Worm (Caenorhabditis elegans): Measurements from ENCODE around the gene F40F8.3.

Gene F40F8.3

DNA sequence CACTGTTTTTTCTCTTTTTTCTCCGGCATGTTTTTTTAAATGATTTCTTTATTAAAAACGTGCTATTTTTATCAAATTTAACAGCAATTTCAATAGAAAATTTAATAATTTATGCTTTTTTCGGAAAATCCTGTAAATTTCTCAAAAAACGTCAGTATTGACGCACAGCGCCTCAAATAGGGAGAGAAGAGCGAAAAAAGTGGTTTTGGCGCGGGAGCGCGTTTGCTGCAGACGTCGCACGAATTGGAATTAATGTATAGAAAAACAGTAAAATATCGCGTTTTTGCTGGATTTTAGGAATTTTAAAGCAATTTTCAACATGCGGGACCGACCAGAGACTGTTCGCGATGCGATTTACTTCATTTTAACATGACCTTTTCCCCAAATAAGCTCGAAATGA lies 39.8 kb downstream of the F40F8.3 start:
- TF ChIP-seq ceh-31 (tag; optimal IDR thresholded peaks at IDR 0.05) = peak; percentile 13

DNA sequence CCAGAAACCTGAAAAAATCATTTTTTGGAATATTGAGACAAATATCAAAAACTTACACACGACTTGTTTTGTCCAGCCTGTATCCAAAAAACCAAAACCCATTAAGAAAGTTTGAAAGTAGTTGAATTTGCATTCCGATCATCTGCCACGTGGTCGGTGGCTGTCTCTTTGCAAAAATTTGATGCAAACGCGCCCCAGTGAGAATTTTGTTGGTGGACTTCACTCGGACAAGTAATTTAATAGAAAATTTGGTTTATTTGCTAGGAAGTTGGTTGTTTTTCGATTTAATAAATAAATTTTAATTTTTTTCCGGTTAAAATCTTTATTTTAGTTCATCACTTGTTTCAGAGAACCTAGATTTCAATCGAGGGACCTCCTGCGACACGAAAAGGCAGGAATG lies 46.3 kb downstream of the F40F8.3 start:
- no peak for TF ChIP-seq mec-3 (tag; optimal IDR thresholded peaks at IDR 0.05; ENCODE audit: borderline replicate concordance)
- no peak for TF ChIP-seq ama-1 (optimal IDR thresholded peaks at IDR 0.05)
- TF ChIP-seq fkh-6 (tag; optimal IDR thresholded peaks at IDR 0.05) = no peak
- TF ChIP-seq unc-55 (GFP tag; optimal IDR thresholded peaks at IDR 0.05) = no peak
- no peak for TF ChIP-seq ets-4 (tag; optimal IDR thresholded peaks at IDR 0.05)
- no peak for TF ChIP-seq nhr-11 (tag; optimal IDR thresholded peaks at IDR 0.05)
- no peak for TF ChIP-seq ref-2 (tag; optimal IDR thresholded peaks at IDR 0.05)
- no peak for TF ChIP-seq fax-1 (tag; optimal IDR thresholded peaks at IDR 0.05)
- TF ChIP-seq ceh-45 (GFP tag; IDR thresholded peaks at IDR 0.05) = no peak
- TF ChIP-seq eyg-1 (tag; optimal IDR thresholded peaks at IDR 0.05) = no peak
- no peak for TF ChIP-seq C38D4.7 (GFP tag; optimal IDR thresholded peaks at IDR 0.05)
- TF ChIP-seq tbx-2 (tag; optimal IDR thresholded peaks at IDR 0.05) = no peak
- TF ChIP-seq sox-4 (tag; optimal IDR thresholded peaks at IDR 0.05) = no peak
- no peak for TF ChIP-seq nfya-1 (tag; optimal IDR thresholded peaks at IDR 0.05)
- TF ChIP-seq hlh-30 (tag; optimal IDR thresholded peaks at IDR 0.05; ENCODE audit: insufficient read depth) = no peak
- TF ChIP-seq ceh-48 (tag; optimal IDR thresholded peaks at IDR 0.05) = no peak
- TF ChIP-seq hlh-15 (tag; optimal IDR thresholded peaks at IDR 0.05) = no peak
- TF ChIP-seq odd-2 (tag; optimal IDR thresholded peaks at IDR 0.05) = no peak
- no peak for TF ChIP-seq tbx-7 (tag; optimal IDR thresholded peaks at IDR 0.05)
- TF ChIP-seq C08G9.2 (tag; optimal IDR thresholded peaks at IDR 0.05) = no peak

DNA sequence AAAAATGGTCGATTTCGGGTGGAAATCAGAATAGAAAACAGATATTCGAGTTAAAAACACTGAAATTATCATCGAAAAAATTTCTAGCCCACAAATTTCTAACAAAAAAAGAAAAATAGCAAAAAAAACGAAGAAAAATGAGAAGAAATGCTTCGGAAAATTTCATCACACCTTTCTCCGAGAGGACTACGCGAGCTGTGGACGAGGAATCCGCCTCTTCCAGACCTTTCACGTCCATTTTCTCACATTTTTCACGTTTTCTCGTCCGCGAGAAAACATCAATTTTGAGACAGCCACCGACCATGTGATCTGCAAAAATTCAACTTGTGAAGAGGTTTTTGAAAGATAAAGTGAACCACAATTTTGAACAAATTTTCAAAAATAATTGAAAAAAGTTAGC lies 47.4 kb downstream of the F40F8.3 start:
- peak; percentile 17 for TF ChIP-seq tbx-2 (tag; optimal IDR thresholded peaks at IDR 0.05)
- TF ChIP-seq fkh-10 (GFP tag; optimal IDR thresholded peaks at IDR 0.05) = no peak

DNA sequence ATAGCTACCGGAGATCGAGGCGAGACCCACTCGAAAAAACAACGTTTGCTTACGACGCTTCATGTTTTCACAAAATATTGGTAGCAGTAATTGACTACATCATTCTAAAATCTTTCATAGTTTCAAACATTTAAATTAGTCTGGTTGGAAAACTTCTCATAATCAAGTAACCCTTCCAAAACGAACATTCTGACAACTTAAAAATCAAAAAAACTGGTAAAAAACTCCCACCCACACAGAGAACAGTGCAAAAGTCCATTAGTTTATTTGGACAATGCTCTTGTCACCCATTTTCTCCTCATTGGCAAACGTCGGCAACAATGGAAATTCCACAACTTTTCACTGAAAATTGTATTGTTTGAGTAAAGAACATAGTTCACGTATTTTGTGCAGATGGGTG lies 48.3 kb downstream of the F40F8.3 start, which contains the start of gene F37H8.6:
TSS of gene F37H8.6 (minus strand) at position 101 of the 400 bp plus-strand sequence.
- no peak for TF ChIP-seq ceh-45 (GFP tag; IDR thresholded peaks at IDR 0.05)
- no peak for TF ChIP-seq unc-42 (tag; optimal IDR thresholded peaks at IDR 0.05)
- TF ChIP-seq Y22D7AL.16 (tag; optimal IDR thresholded peaks at IDR 0.05) = no peak
- TF ChIP-seq npax-4 (tag; optimal IDR thresholded peaks at IDR 0.05) = no peak
- TF ChIP-seq K09A11.1 (tag; optimal IDR thresholded peaks at IDR 0.05; ENCODE audit: insufficient read depth) = no peak
- TF ChIP-seq F13H6.1 (tag; optimal IDR thresholded peaks at IDR 0.05) = no peak
- no peak for TF ChIP-seq pat-9 (tag; optimal IDR thresholded peaks at IDR 0.05)
- TF ChIP-seq pros-1 (tag; optimal IDR thresholded peaks at IDR 0.05) = no peak
- TF ChIP-seq hlh-30 (tag; optimal IDR thresholded peaks at IDR 0.05; ENCODE audit: insufficient read depth) = no peak
- TF ChIP-seq che-1 (tag; optimal IDR thresholded peaks at IDR 0.05) = no peak
- no peak for TF ChIP-seq sox-2 (GFP tag; IDR thresholded peaks at IDR 0.05)
- no peak for TF ChIP-seq ceh-14 (tag; optimal IDR thresholded peaks at IDR 0.05)
- no peak for TF ChIP-seq unc-86 (tag; optimal IDR thresholded peaks at IDR 0.05)

DNA sequence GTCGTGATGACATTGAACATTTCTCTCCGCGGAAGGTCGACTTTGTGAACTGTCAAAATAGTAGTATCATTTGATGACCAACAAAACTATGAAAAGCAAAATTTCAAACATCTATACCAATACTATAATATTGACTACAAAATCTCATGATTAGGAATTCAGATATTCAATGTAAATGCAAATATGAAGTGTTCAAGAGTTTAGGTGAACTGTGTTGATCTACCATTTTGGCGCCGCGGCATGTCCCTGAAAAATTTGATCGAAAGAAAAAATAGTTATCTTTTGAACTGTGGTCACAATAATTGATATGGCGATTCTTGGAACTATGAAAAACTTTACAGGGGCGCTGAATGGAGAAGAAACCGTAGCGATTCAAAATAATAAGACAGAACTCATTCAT lies 49.6 kb downstream of the F40F8.3 start:
- no peak for TF ChIP-seq mec-3 (tag; optimal IDR thresholded peaks at IDR 0.05; ENCODE audit: borderline replicate concordance)
